Fruit fly (Drosophila melanogaster) whole organism, embryonic: ENCODE data around the gene pdm2.
A peak's percentile ranks its signal among the peaks of the same experiment; 100 is the strongest.

ENCODE experiments used
- Asciz ChIP-seq: fragments of 200-800 bp; sonication (Bioruptor generic); optimal IDR thresholded peaks from 2 replicates; lab custom pipeline; 2017; ENCODE audit warnings: missing biosample characterization, mild to moderate bottlenecking, missing genetic modification characterization, missing genetic modification reagents
- Atf3 ChIP-seq: fragments of 200-800 bp; sonication (Bioruptor generic); optimal IDR thresholded peaks from 3 replicates; lab custom pipeline; 2016; ENCODE audit warnings: missing biosample characterization, missing genetic modification characterization
- Bgb ChIP-seq: fragments of 200-800 bp; sonication (Bioruptor generic); IDR thresholded peaks from 2 replicates; pipeline ENCODE4 v1.3.6; 2022; ENCODE audit warnings: missing biosample characterization, missing genetic modification characterization; ENCODE audit not compliant: partially characterized antibody
- CG10147 ChIP-seq: fragments of 200-800 bp; sonication (Bioruptor generic); optimal IDR thresholded peaks from 2 replicates; lab custom pipeline; 2019; ENCODE audit warnings: missing biosample characterization, mild to moderate bottlenecking, missing genetic modification characterization, moderate library complexity
- CG10959 ChIP-seq: fragments of 200-800 bp; sonication (Bioruptor generic); IDR thresholded peaks from 2 replicates; pipeline ENCODE4 v1.3.6; 2022; ENCODE audit warnings: missing biosample characterization, missing genetic modification characterization
- CG11695 ChIP-seq: fragments of 200-800 bp; sonication (Bioruptor generic); IDR thresholded peaks from 3 replicates; pipeline ENCODE4 v1.3.6; 2022; ENCODE audit warnings: missing biosample characterization, missing genetic modification characterization
- CG11723 ChIP-seq: fragments of 200-800 bp; sonication (Bioruptor generic); optimal IDR thresholded peaks from 2 replicates; lab custom pipeline; 2017; ENCODE audit warnings: missing biosample characterization, mild to moderate bottlenecking, missing genetic modification characterization
- CG12104 ChIP-seq: fragments of 200-800 bp; sonication (Bioruptor generic); optimal IDR thresholded peaks from 3 replicates; lab custom pipeline; 2016; ENCODE audit warnings: missing biosample characterization, missing genetic modification characterization
- CG12391 ChIP-seq: fragments of 200-800 bp; sonication (Bioruptor generic); optimal IDR thresholded peaks from 3 replicates; lab custom pipeline; 2018; ENCODE audit warnings: missing biosample characterization, mild to moderate bottlenecking, missing genetic modification characterization, moderate library complexity
- CG13296 ChIP-seq: fragments of 200-800 bp; sonication (Bioruptor generic); optimal IDR thresholded peaks from 3 replicates; lab custom pipeline; 2018; ENCODE audit warnings: missing biosample characterization, mild to moderate bottlenecking, missing genetic modification characterization
- CG13424 ChIP-seq: fragments of 200-800 bp; sonication (Bioruptor generic); optimal IDR thresholded peaks from 2 replicates; lab custom pipeline; 2019; ENCODE audit warnings: missing biosample characterization, mild to moderate bottlenecking, missing genetic modification characterization, moderate library complexity
- CG16779 ChIP-seq: fragments of 200-800 bp; sonication (Bioruptor generic); IDR thresholded peaks from 2 replicates; pipeline ENCODE4 v1.3.6; 2022; ENCODE audit warnings: missing biosample characterization, missing genetic modification characterization
- CG16813 ChIP-seq: fragments of 200-800 bp; sonication (Bioruptor generic); IDR thresholded peaks from 3 replicates; pipeline ENCODE4 v1.3.6; 2022; ENCODE audit warnings: missing biosample characterization, missing genetic modification characterization; ENCODE audit not compliant: partially characterized antibody
- CG3065 ChIP-seq: fragments of 200-800 bp; sonication (Bioruptor generic); optimal IDR thresholded peaks from 2 replicates; lab custom pipeline; 2016; ENCODE audit warnings: missing biosample characterization, missing genetic modification characterization
- CG34422 ChIP-seq: fragments of 200-800 bp; sonication (Bioruptor generic); IDR thresholded peaks from 3 replicates; pipeline ENCODE4 v1.3.6; 2022; ENCODE audit warnings: missing biosample characterization, missing genetic modification characterization
- CG3995 ChIP-seq: fragments of 200-800 bp; sonication (Bioruptor generic); optimal IDR thresholded peaks from 3 replicates; lab custom pipeline; 2016; ENCODE audit warnings: missing biosample characterization, missing genetic modification characterization
- CG4282 ChIP-seq: fragments of 200-800 bp; sonication (Bioruptor generic); optimal IDR thresholded peaks from 2 replicates; lab custom pipeline; 2016; ENCODE audit warnings: missing biosample characterization, missing genetic modification characterization
- CG4360 ChIP-seq: fragments of 200-800 bp; sonication (Bioruptor generic); IDR thresholded peaks from 2 replicates; pipeline ENCODE4 v1.3.6; 2022; ENCODE audit warnings: missing biosample characterization, missing genetic modification characterization
- CG4707 ChIP-seq: fragments of 200-800 bp; sonication (Bioruptor generic); optimal IDR thresholded peaks from 2 replicates; lab custom pipeline; 2018; ENCODE audit warnings: missing biosample characterization, mild to moderate bottlenecking, missing genetic modification characterization, moderate library complexity
- CG7556 ChIP-seq: fragments of 200-800 bp; sonication (Bioruptor generic); optimal IDR thresholded peaks from 2 replicates; lab custom pipeline; 2017; ENCODE audit warnings: missing biosample characterization, mild to moderate bottlenecking, missing genetic modification characterization
- CG7839 ChIP-seq: fragments of 200-800 bp; sonication (Bioruptor generic); optimal IDR thresholded peaks from 3 replicates; lab custom pipeline; 2018; ENCODE audit warnings: missing biosample characterization, mild to moderate bottlenecking, missing genetic modification characterization, moderate library complexity
- CG8290 ChIP-seq, 3 experiments: fragments of 200-800 bp; sonication (Bioruptor generic); optimal IDR thresholded peaks; 2 replicates each; lab custom pipeline; 2016 to 2019; ENCODE audit warnings: missing biosample characterization in 3 of 3, missing genetic modification characterization in 3 of 3, mild to moderate bottlenecking in 2 of 3, moderate library complexity in 1 of 3
- CG8765 ChIP-seq: fragments of 200-800 bp; sonication (Bioruptor generic); IDR thresholded peaks from 2 replicates; pipeline ENCODE4 v1.3.6; 2022; ENCODE audit warnings: missing biosample characterization, missing genetic modification characterization
- CG8924 ChIP-seq: fragments of 200-800 bp; optimal IDR thresholded peaks from 3 replicates; lab custom pipeline; 2019; ENCODE audit warnings: missing biosample characterization, mild to moderate bottlenecking, missing genetic modification characterization, moderate library complexity
- CG8944 ChIP-seq: fragments of 200-800 bp; sonication (Bioruptor generic); optimal IDR thresholded peaks from 3 replicates; lab custom pipeline; 2016; ENCODE audit warnings: missing biosample characterization, missing genetic modification characterization
- Dp ChIP-seq: fragments of 200-800 bp; sonication (Bioruptor generic); optimal IDR thresholded peaks from 2 replicates; lab custom pipeline; 2018; ENCODE audit warnings: missing biosample characterization, mild to moderate bottlenecking, missing genetic modification characterization, moderate library complexity
- ERR ChIP-seq: fragments of 200-800 bp; sonication (Bioruptor generic); optimal IDR thresholded peaks from 2 replicates; lab custom pipeline; 2016; ENCODE audit warnings: missing biosample characterization, missing genetic modification characterization
- Mrtf ChIP-seq: fragments of 200-800 bp; sonication (Bioruptor generic); IDR thresholded peaks from 3 replicates; pipeline ENCODE4 v1.3.6; 2022; ENCODE audit warnings: missing biosample characterization, missing genetic modification characterization
- NC2β ChIP-seq: fragments of 200-800 bp; sonication (Bioruptor generic); optimal IDR thresholded peaks from 2 replicates; lab custom pipeline; 2016; ENCODE audit warnings: missing biosample characterization, missing genetic modification characterization
- Nf-YA ChIP-seq: fragments of 200-800 bp; sonication (Bioruptor generic); IDR thresholded peaks from 2 replicates; pipeline ENCODE4 v1.3.6; 2022; ENCODE audit warnings: missing biosample characterization, missing genetic modification characterization
- Poxn ChIP-seq: fragments of 200-800 bp; sonication (Bioruptor generic); IDR thresholded peaks from 2 replicates; pipeline ENCODE4 v1.3.6; 2022; ENCODE audit warnings: missing biosample characterization, missing genetic modification characterization
- Sox100B ChIP-seq: fragments of 200-800 bp; sonication (Bioruptor generic); optimal IDR thresholded peaks from 3 replicates; lab custom pipeline; 2018; ENCODE audit warnings: missing biosample characterization, mild to moderate bottlenecking, missing genetic modification characterization
- ab ChIP-seq: fragments of 200-800 bp; sonication (Bioruptor generic); optimal IDR thresholded peaks from 2 replicates; lab custom pipeline; 2016; ENCODE audit warnings: missing biosample characterization, missing genetic modification characterization
- ci ChIP-seq: fragments of 200-800 bp; sonication (Bioruptor generic); IDR thresholded peaks from 3 replicates; pipeline ENCODE4 v1.3.6; 2022; ENCODE audit warnings: missing biosample characterization, missing genetic modification characterization
- crp ChIP-seq, 2 experiments: fragments of 200-800 bp; sonication (Bioruptor generic); optimal IDR thresholded peaks; 2 replicates in 1 of 2; 3 replicates in 1 of 2; lab custom pipeline; 2017; ENCODE audit warnings: missing biosample characterization in 2 of 2, missing genetic modification characterization in 2 of 2, mild to moderate bottlenecking in 1 of 2, moderate library complexity in 1 of 2
- dpn ChIP-seq, 2 experiments: fragments of 200-800 bp; sonication (Bioruptor generic); optimal IDR thresholded peaks; 3 replicates each; lab custom pipeline; 2016; ENCODE audit warnings: missing biosample characterization in 2 of 2, missing genetic modification characterization in 2 of 2
- eyg ChIP-seq: fragments of 200-800 bp; sonication (Bioruptor generic); optimal IDR thresholded peaks from 3 replicates; lab custom pipeline; 2016; ENCODE audit warnings: missing biosample characterization, missing genetic modification characterization
- gt ChIP-seq: fragments of 200-800 bp; sonication (Bioruptor generic); IDR thresholded peaks from 2 replicates; pipeline ENCODE4 v1.3.6; 2022; ENCODE audit warnings: missing biosample characterization, missing genetic modification characterization
- hbn ChIP-seq: fragments of 200-800 bp; sonication (Bioruptor generic); IDR thresholded peaks from 2 replicates; pipeline ENCODE4 v1.3.6; 2022; ENCODE audit warnings: missing biosample characterization, missing genetic modification characterization; ENCODE audit not compliant: partially characterized antibody
- klu ChIP-seq: fragments of 200-800 bp; sonication (Bioruptor generic); IDR thresholded peaks from 2 replicates; pipeline ENCODE4 v1.3.6; 2022; ENCODE audit warnings: missing biosample characterization, missing genetic modification characterization
- kni ChIP-seq: fragments of 200-800 bp; sonication (Bioruptor generic); optimal IDR thresholded peaks from 3 replicates; lab custom pipeline; 2017; ENCODE audit warnings: mild to moderate bottlenecking, missing biosample characterization, missing genetic modification reagents, missing genetic modification characterization
- lov ChIP-seq, 2 experiments: fragments of 200-800 bp in 1 of 2; fragments of >200 bp in 1 of 2; sonication (Bioruptor generic) in 1 of 2; IDR thresholded peaks in 1 of 2; optimal IDR thresholded peaks in 1 of 2; 2 replicates in 1 of 2; 3 replicates in 1 of 2; pipeline versions ENCODE4 v1.3.6 to Lab custom; 2017 to 2022; ENCODE audit warnings: missing biosample characterization in 1 of 2, missing genetic modification characterization in 1 of 2
- mirr ChIP-seq: fragments of 200-800 bp; sonication (Bioruptor generic); optimal IDR thresholded peaks from 3 replicates; lab custom pipeline; 2018; ENCODE audit warnings: missing biosample characterization, mild to moderate bottlenecking, missing genetic modification characterization
- nmo ChIP-seq: fragments of 200-800 bp; sonication (Bioruptor generic); optimal IDR thresholded peaks from 2 replicates; lab custom pipeline; 2018; ENCODE audit warnings: missing biosample characterization, mild to moderate bottlenecking, missing genetic modification characterization, moderate library complexity
- otp ChIP-seq: fragments of 200-800 bp; sonication (Bioruptor generic); IDR thresholded peaks from 3 replicates; pipeline ENCODE4, ENCODE4 v1.3.6; 2022; ENCODE audit warnings: missing biosample characterization, missing genetic modification characterization
- p53 ChIP-seq: fragments of 200-800 bp; sonication (Bioruptor generic); optimal IDR thresholded peaks from 2 replicates; lab custom pipeline; 2016; ENCODE audit warnings: missing biosample characterization, missing genetic modification characterization
- ranshi ChIP-seq: fragments of 200-800 bp; sonication (Bioruptor generic); IDR thresholded peaks from 2 replicates; pipeline ENCODE4 v1.3.6; 2022; ENCODE audit warnings: missing biosample characterization, missing genetic modification characterization
- shn ChIP-seq: fragments of 200-800 bp; sonication (Bioruptor generic); optimal IDR thresholded peaks from 3 replicates; lab custom pipeline; 2016; ENCODE audit warnings: missing biosample characterization, missing genetic modification characterization
- sim ChIP-seq: fragments of 200-800 bp; sonication (Bioruptor generic); IDR thresholded peaks from 2 replicates; pipeline ENCODE4 v1.3.6; 2022; ENCODE audit warnings: missing biosample characterization, missing genetic modification characterization
- toy ChIP-seq: fragments of 200-800 bp; sonication (Bioruptor generic); IDR thresholded peaks from 2 replicates; pipeline ENCODE4 v1.3.6; 2022; ENCODE audit warnings: missing biosample characterization, missing genetic modification characterization
- twi ChIP-seq: fragments of 200-800 bp; optimal IDR thresholded peaks from 2 replicates; lab custom pipeline; 2019; ENCODE audit warnings: missing biosample characterization, mild to moderate bottlenecking, missing genetic modification characterization, moderate library complexity

The pdm2 gene

DNA sequence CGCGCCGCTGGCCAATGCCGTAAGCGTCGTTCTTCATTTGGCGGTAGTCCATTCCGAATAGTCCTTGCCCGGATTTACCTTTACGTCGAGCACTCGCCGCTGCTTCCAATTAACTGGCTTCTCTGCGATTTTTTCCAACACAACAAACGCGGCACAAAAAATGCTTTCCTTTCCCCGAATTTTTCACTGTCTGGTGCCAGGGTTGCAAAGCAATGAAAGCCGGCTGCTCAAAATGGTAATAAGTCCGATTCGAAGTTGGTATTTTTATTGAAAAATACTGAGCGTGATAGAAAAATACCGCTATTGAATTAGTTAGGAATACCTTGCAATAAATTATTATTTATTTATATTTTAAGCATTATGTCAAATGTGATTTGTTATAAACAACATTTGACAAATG is 55.3 kb downstream of the pdm2 start (continued):
- TF ChIP-seq CG8944 (GFP tag; lab: Kevin White, UChicago) (no peak), CG34422 (GFP tag; lab: Robert Waterston, UW) (peak; percentile 61; the same call in 1 of the 3 replicates), CG4282 (no peak), Dp (peak; percentile 26), Poxn (no peak), kni (GFP tag; lab: Kevin White, UChicago) (no peak), eyg (GFP tag; lab: Kevin White, UChicago) (no peak), ci (GFP tag; lab: Robert Waterston, UW) (no peak), klu (GFP tag; lab: Robert Waterston, UW) (no peak), CG16813 (GFP tag; lab: Robert Waterston, UW) (no peak), CG11695 (GFP tag; lab: Robert Waterston, UW) (no peak), CG10959 (GFP tag; lab: Robert Waterston, UW) (no peak), CG7556 (GFP tag; lab: Kevin White, UChicago) (no peak), Mrtf (GFP tag; lab: Robert Waterston, UW) (no peak), CG10147 (no peak), ERR (GFP tag; lab: Kevin White, UChicago) (no peak), hbn (GFP tag; lab: Robert Waterston, UW) (no peak), crp (GFP tag; optimal IDR thresholded peaks at IDR 0.05; lab: Kevin White, UChicago) (peak in 1 of 2 experiments; percentile 15), otp (GFP tag; lab: Robert Waterston, UW) (no peak), CG3995 (GFP tag; lab: Kevin White, UChicago) (peak; percentile 45), CG8924 (no peak), CG7839 (tag; lab: Kevin White, UChicago) (no peak), dpn (GFP tag; optimal IDR thresholded peaks at IDR 0.05; lab: Kevin White, UChicago) (peak in 1 of 2 experiments; percentile 18), lov (optimal IDR thresholded peaks at IDR 0.05; lab: Kevin White, UChicago) (no peak), lov (GFP tag; IDR thresholded peaks at IDR 0.05; lab: Robert Waterston, UW) (no peak), CG11723 (GFP tag; lab: Kevin White, UChicago) (no peak), toy (GFP tag; lab: Robert Waterston, UW) (no peak), CG4360 (GFP tag; lab: Robert Waterston, UW) (no peak), twi (tag; lab: Kevin White, UChicago) (no peak), mirr (GFP tag; lab: Kevin White, UChicago) (no peak), Asciz (no peak), ranshi (GFP tag; lab: Robert Waterston, UW) (no peak), Sox100B (GFP tag; lab: Kevin White, UChicago) (no peak), shn (GFP tag; lab: Kevin White, UChicago) (no peak), ab (GFP tag; lab: Kevin White, UChicago) (no peak), Nf-YA (GFP tag; lab: Robert Waterston, UW) (no peak), CG3065 (GFP tag; lab: Kevin White, UChicago) (no peak), CG8765 (GFP tag; lab: Robert Waterston, UW) (no peak), CG13296 (GFP tag; lab: Kevin White, UChicago) (no peak), CG13424 (no peak), CG12104 (GFP tag; lab: Kevin White, UChicago) (no peak), Bgb (GFP tag; lab: Robert Waterston, UW) (no peak), NC2β (GFP tag; lab: Kevin White, UChicago) (no peak), CG8290 (GFP tag; optimal IDR thresholded peaks at IDR 0.05; lab: Kevin White, UChicago) (no peak), CG8290 (tag; optimal IDR thresholded peaks at IDR 0.05; lab: Kevin White, UChicago) (no peak), p53 (GFP tag; lab: Kevin White, UChicago) (no peak), CG4707 (GFP tag; lab: Kevin White, UChicago) (no peak), sim (GFP tag; lab: Robert Waterston, UW) (no peak), Atf3 (GFP tag; lab: Kevin White, UChicago) (no peak), CG12391 (tag; lab: Kevin White, UChicago) (no peak), CG16779 (no peak), nmo (GFP tag; lab: Kevin White, UChicago) (no peak), gt (GFP tag; lab: Robert Waterston, UW) (no peak)
